Fruit fly (Drosophila melanogaster) whole organism, embryonic: Measurements from ENCODE around the gene CG4730.

Source experiments
- Ada2b ChIP-seq: fragments of 200-800 bp; sonication (Bioruptor generic); IDR thresholded peaks from 2 replicates; pipeline ENCODE4 v1.3.6; 2022; ENCODE audit warnings: missing biosample characterization, missing genetic modification characterization
- Awh ChIP-seq: fragments of 200-800 bp; sonication (Bioruptor generic); IDR thresholded peaks from 2 replicates; pipeline ENCODE4, ENCODE4 v1.3.6; 2022; ENCODE audit warnings: missing biosample characterization, missing genetic modification characterization
- B-H1 ChIP-seq: fragments of 200-800 bp; sonication (Bioruptor generic); IDR thresholded peaks from 3 replicates; pipeline ENCODE4 v1.3.6; 2022; ENCODE audit warnings: missing biosample characterization, missing genetic modification characterization
- CG10366 ChIP-seq: fragments of 200-800 bp; sonication (Bioruptor generic); IDR thresholded peaks from 2 replicates; pipeline ENCODE4 v1.3.6; 2022; ENCODE audit warnings: missing biosample characterization, missing genetic modification characterization
- CG10979 ChIP-seq: fragments of 200-800 bp; sonication (Bioruptor generic); optimal IDR thresholded peaks from 2 replicates; lab custom pipeline; 2018; ENCODE audit warnings: missing biosample characterization, mild to moderate bottlenecking, missing genetic modification characterization, moderate library complexity
- CG11085 ChIP-seq: fragments of 200-800 bp; sonication (Bioruptor generic); IDR thresholded peaks from 2 replicates; pipeline ENCODE4 v1.3.6; 2022; ENCODE audit warnings: missing biosample characterization, missing genetic modification characterization
- CG13287 ChIP-seq: fragments of 200-800 bp; sonication (Bioruptor generic); IDR thresholded peaks from 2 replicates; pipeline ENCODE4 v1.3.6; 2022; ENCODE audit warnings: missing biosample characterization, missing genetic modification characterization; ENCODE audit not compliant: partially characterized antibody
- CG13424 ChIP-seq: fragments of 200-800 bp; sonication (Bioruptor generic); optimal IDR thresholded peaks from 2 replicates; lab custom pipeline; 2019; ENCODE audit warnings: missing biosample characterization, mild to moderate bottlenecking, missing genetic modification characterization, moderate library complexity
- CG13775 ChIP-seq: fragments of 200-800 bp; sonication (Bioruptor generic); optimal IDR thresholded peaks from 3 replicates; lab custom pipeline; 2017; ENCODE audit warnings: missing biosample characterization, mild to moderate bottlenecking, missing genetic modification characterization
- CG14441 ChIP-seq: fragments of 200-800 bp; sonication (Bioruptor generic); IDR thresholded peaks from 2 replicates; pipeline ENCODE4 v1.3.6; 2022; ENCODE audit warnings: missing biosample characterization, missing genetic modification characterization
- CG15011 ChIP-seq: fragments of 200-800 bp; sonication (Bioruptor generic); optimal IDR thresholded peaks from 3 replicates; lab custom pipeline; 2018; ENCODE audit warnings: missing biosample characterization, mild to moderate bottlenecking, missing genetic modification characterization
- CG1832 ChIP-seq: fragments of 200-800 bp; sonication (Bioruptor generic); optimal IDR thresholded peaks from 2 replicates; lab custom pipeline; 2017; ENCODE audit warnings: missing biosample characterization, mild to moderate bottlenecking, missing genetic modification characterization, inconsistent platforms
- CG3838 ChIP-seq: fragments of 200-800 bp; sonication (Bioruptor generic); optimal IDR thresholded peaks from 3 replicates; lab custom pipeline; 2016; ENCODE audit warnings: missing biosample characterization, missing genetic modification characterization
- CG3995 ChIP-seq: fragments of 200-800 bp; sonication (Bioruptor generic); optimal IDR thresholded peaks from 3 replicates; lab custom pipeline; 2016; ENCODE audit warnings: missing biosample characterization, missing genetic modification characterization
- CG4282 ChIP-seq: fragments of 200-800 bp; sonication (Bioruptor generic); optimal IDR thresholded peaks from 2 replicates; lab custom pipeline; 2016; ENCODE audit warnings: missing biosample characterization, missing genetic modification characterization
- CG7357 ChIP-seq: fragments of 200-800 bp; sonication (Bioruptor generic); IDR thresholded peaks from 3 replicates; pipeline ENCODE4 v1.3.6; 2022; ENCODE audit warnings: missing biosample characterization, missing genetic modification characterization
- CG7963 ChIP-seq: fragments of 200-800 bp; sonication (Bioruptor generic); IDR thresholded peaks from 3 replicates; pipeline ENCODE4 v1.3.6; 2022; ENCODE audit warnings: missing biosample characterization, missing genetic modification characterization; ENCODE audit not compliant: partially characterized antibody
- CG7987 ChIP-seq: fragments of 200-800 bp; sonication (Bioruptor generic); optimal IDR thresholded peaks from 2 replicates; lab custom pipeline; 2018; ENCODE audit warnings: missing biosample characterization, mild to moderate bottlenecking, missing genetic modification characterization, moderate library complexity
- CG8089 ChIP-seq: fragments of 200-800 bp; sonication (Bioruptor generic); optimal IDR thresholded peaks from 3 replicates; lab custom pipeline; 2016; ENCODE audit warnings: missing biosample characterization, missing genetic modification characterization
- Fer2 ChIP-seq: fragments of 200-800 bp; sonication (Bioruptor generic); optimal IDR thresholded peaks from 2 replicates; lab custom pipeline; 2018; ENCODE audit warnings: missing biosample characterization, mild to moderate bottlenecking, missing genetic modification characterization, moderate library complexity
- HHEX ChIP-seq: fragments of 200-800 bp; sonication (Bioruptor generic); optimal IDR thresholded peaks from 3 replicates; lab custom pipeline; 2017; ENCODE audit warnings: missing biosample characterization, mild to moderate bottlenecking, missing genetic modification characterization, missing genetic modification reagents
- HLH54F ChIP-seq: fragments of 200-800 bp; sonication (Bioruptor generic); optimal IDR thresholded peaks from 3 replicates; lab custom pipeline; 2016; ENCODE audit warnings: missing biosample characterization, missing genetic modification characterization
- Hr3 ChIP-seq: fragments of 200-800 bp; sonication (Bioruptor generic); optimal IDR thresholded peaks from 3 replicates; lab custom pipeline; 2016; ENCODE audit warnings: missing biosample characterization, missing genetic modification characterization
- Hr51 ChIP-seq, 2 experiments: fragments of 200-800 bp; sonication (Bioruptor generic); optimal IDR thresholded peaks; 2 replicates in 1 of 2; 3 replicates in 1 of 2; lab custom pipeline; 2016 to 2018; ENCODE audit warnings: missing biosample characterization in 2 of 2, missing genetic modification characterization in 2 of 2, mild to moderate bottlenecking in 1 of 2, moderate library complexity in 1 of 2
- Jarid2 ChIP-seq: fragments of 200-800 bp; sonication (Bioruptor generic); optimal IDR thresholded peaks from 3 replicates; lab custom pipeline; 2017; ENCODE audit warnings: mild to moderate bottlenecking, missing biosample characterization, missing genetic modification reagents, missing genetic modification characterization
- PHDP ChIP-seq: fragments of 200-800 bp; sonication (Bioruptor generic); optimal IDR thresholded peaks from 3 replicates; lab custom pipeline; 2018; ENCODE audit warnings: missing biosample characterization, mild to moderate bottlenecking, missing genetic modification characterization, moderate library complexity
- Sox102F ChIP-seq: fragments of 200-800 bp; sonication (Bioruptor generic); optimal IDR thresholded peaks from 2 replicates; lab custom pipeline; 2018; ENCODE audit warnings: missing biosample characterization, mild to moderate bottlenecking, missing genetic modification characterization, moderate library complexity
- Spps ChIP-seq: fragments of 200-800 bp; sonication (Bioruptor generic); optimal IDR thresholded peaks from 2 replicates; lab custom pipeline; 2018; ENCODE audit warnings: missing biosample characterization, mild to moderate bottlenecking, missing genetic modification characterization
- Xbp1 ChIP-seq: fragments of 200-800 bp; sonication (Bioruptor generic); optimal IDR thresholded peaks from 3 replicates; lab custom pipeline; 2016; ENCODE audit warnings: missing biosample characterization, mild to moderate bottlenecking, missing genetic modification characterization
- YL-1 ChIP-seq: fragments of 200-800 bp; sonication (Bioruptor generic); optimal IDR thresholded peaks from 3 replicates; lab custom pipeline; 2017; ENCODE audit warnings: missing biosample characterization, mild to moderate bottlenecking, missing genetic modification characterization
- bowl ChIP-seq: fragments of 200-800 bp; sonication (Bioruptor generic); IDR thresholded peaks from 2 replicates; pipeline ENCODE4 v1.3.6; 2022; ENCODE audit warnings: missing biosample characterization, missing genetic modification characterization
- cas ChIP-seq: fragments of 200-800 bp; sonication (Bioruptor generic); IDR thresholded peaks from 2 replicates; pipeline ENCODE4 v1.3.6; 2022; ENCODE audit warnings: missing biosample characterization, missing genetic modification characterization
- chn ChIP-seq: fragments of 200-800 bp; sonication (Bioruptor generic); optimal IDR thresholded peaks from 2 replicates; lab custom pipeline; 2016; ENCODE audit warnings: missing biosample characterization, missing genetic modification characterization
- dmrt99B ChIP-seq: fragments of 200-800 bp; sonication (Bioruptor generic); optimal IDR thresholded peaks from 2 replicates; lab custom pipeline; 2018; ENCODE audit warnings: missing biosample characterization, mild to moderate bottlenecking, missing genetic modification characterization, moderate library complexity
- esg ChIP-seq: fragments of 200-800 bp; sonication (Bioruptor generic); conservative IDR thresholded peaks from 2 replicates; pipeline ENCODE4 v1.3.6; 2022; ENCODE audit warnings: missing biosample characterization, missing genetic modification characterization
- gsb ChIP-seq: fragments of 200-800 bp; sonication (Bioruptor generic); IDR thresholded peaks from 2 replicates; pipeline ENCODE4 v1.3.6; 2022; ENCODE audit warnings: missing biosample characterization, missing genetic modification characterization
- h ChIP-seq: fragments of >200 bp; optimal IDR thresholded peaks from 2 replicates; lab custom pipeline; 2017
- inv ChIP-seq: fragments of 200-800 bp; sonication (Bioruptor generic); IDR thresholded peaks from 2 replicates; pipeline ENCODE4 v1.3.6; 2022; ENCODE audit warnings: missing biosample characterization, missing genetic modification characterization; ENCODE audit not compliant: partially characterized antibody
- jigr1 ChIP-seq: fragments of 200-800 bp; sonication (Bioruptor generic); IDR thresholded peaks from 3 replicates; pipeline ENCODE4 v1.3.6; 2022; ENCODE audit warnings: missing biosample characterization, missing genetic modification characterization
- klu ChIP-seq: fragments of 200-800 bp; sonication (Bioruptor generic); IDR thresholded peaks from 2 replicates; pipeline ENCODE4 v1.3.6; 2022; ENCODE audit warnings: missing biosample characterization, missing genetic modification characterization
- mld ChIP-seq: fragments of 200-800 bp; sonication (Bioruptor generic); IDR thresholded peaks from 3 replicates; pipeline ENCODE4 v1.3.6; 2022; ENCODE audit warnings: missing biosample characterization, missing genetic modification characterization; ENCODE audit not compliant: partially characterized antibody
- odd ChIP-seq: fragments of 200-800 bp; sonication (Bioruptor generic); optimal IDR thresholded peaks from 2 replicates; lab custom pipeline; 2017; ENCODE audit warnings: missing biosample characterization, mild to moderate bottlenecking, missing genetic modification characterization
- onecut ChIP-seq: fragments of 200-800 bp; sonication (Bioruptor generic); IDR thresholded peaks from 2 replicates; pipeline ENCODE4 v1.3.6; 2022; ENCODE audit warnings: missing biosample characterization, missing genetic modification characterization
- row ChIP-seq: fragments of 200-800 bp; sonication (Bioruptor generic); IDR thresholded peaks from 3 replicates; pipeline ENCODE4 v1.3.6; 2022; ENCODE audit warnings: missing biosample characterization, missing genetic modification characterization
- run ChIP-seq: fragments of 200-800 bp; sonication (Bioruptor generic); optimal IDR thresholded peaks from 3 replicates; lab custom pipeline; 2018; ENCODE audit warnings: missing biosample characterization, mild to moderate bottlenecking, missing genetic modification characterization
- tgo ChIP-seq: fragments of 200-800 bp; sonication (Bioruptor generic); IDR thresholded peaks from 3 replicates; pipeline ENCODE4 v1.3.6; 2022; ENCODE audit warnings: missing biosample characterization, missing genetic modification characterization
- trh ChIP-seq: fragments of 200-800 bp; sonication (Bioruptor generic); optimal IDR thresholded peaks from 2 replicates; lab custom pipeline; 2016; ENCODE audit warnings: missing biosample characterization, missing genetic modification characterization

CG4730 gene

DNA sequence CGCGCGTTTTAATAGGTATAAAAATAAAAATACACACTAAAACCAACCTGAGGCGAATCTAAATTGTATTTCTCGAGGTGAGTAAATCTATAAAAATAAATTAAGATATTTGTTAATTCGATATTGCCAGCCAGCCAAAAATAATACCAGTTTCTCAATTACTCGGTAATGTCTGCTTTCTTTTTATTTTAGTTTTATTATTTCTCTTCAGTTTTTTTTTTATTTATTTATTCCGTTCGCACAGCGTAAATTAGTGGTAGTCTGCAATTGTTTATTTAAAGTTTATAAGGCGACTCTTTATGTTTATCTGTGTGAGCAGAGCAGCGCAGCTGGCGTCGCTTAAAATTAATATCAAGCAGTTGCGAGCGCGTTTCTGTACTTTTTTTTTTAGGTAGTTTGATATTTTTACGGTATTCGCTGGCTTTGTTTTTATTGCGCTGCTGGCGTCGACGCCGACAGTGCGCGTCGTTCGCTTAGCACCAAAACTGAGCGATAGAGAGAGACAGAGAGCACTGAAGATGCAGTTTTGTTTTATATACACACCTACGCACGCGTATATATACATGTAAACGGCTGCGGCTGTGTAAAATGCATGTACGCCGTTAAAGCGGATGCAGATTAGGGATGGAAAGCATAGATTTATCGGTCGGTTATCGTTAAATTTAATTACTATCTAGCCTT lies 30.8 kb downstream of the CG4730 start (continued):
- TF ChIP-seq onecut (peak; percentile 12), YL-1 (peak; percentile 42), CG7987 (peak; percentile 7), inv (GFP tag; lab: Robert Waterston, UW) (peak; percentile 38; the same call in 1 of the 2 replicates), CG3838 (no peak), CG1832 (GFP tag; lab: Kevin White, UChicago) (peak; percentile 65), Xbp1 (peak; percentile 10), Jarid2 (GFP tag; lab: Kevin White, UChicago) (no peak), row (GFP tag; lab: Robert Waterston, UW) (peak; percentile 31; the same call in 1 of the 3 replicates), CG14441 (GFP tag; lab: Robert Waterston, UW) (no peak; the same call in 1 of the 2 replicates)

- TF ChIP-seq chn (GFP tag; lab: Kevin White, UChicago), result peak; percentile 95
- peak; percentile 87 for TF ChIP-seq CG10979
- TF ChIP-seq Fer2 (tag; lab: Kevin White, UChicago), result peak; percentile 88
- TF ChIP-seq Ada2b, result peak; percentile 86
- TF ChIP-seq tgo (GFP tag; lab: Robert Waterston, UW), result peak; percentile 89
- TF ChIP-seq jigr1 (GFP tag; lab: Robert Waterston, UW), result peak; percentile 83; the same call in 2 of the 3 replicates
- TF ChIP-seq CG8089, result peak; percentile 94
- peak; percentile 62; the same call in 1 of the 2 replicates for TF ChIP-seq gsb
- TF ChIP-seq CG13775 (GFP tag; lab: Kevin White, UChicago), result peak; percentile 94
- TF ChIP-seq Spps (tag; lab: Kevin White, UChicago), result peak; percentile 65
- peak; percentile 87 to 97 for TF ChIP-seq Hr51 (GFP tag; optimal IDR thresholded peaks at IDR 0.05; lab: Kevin White, UChicago)
- peak; percentile 77 for TF ChIP-seq run (tag; lab: Kevin White, UChicago)
- TF ChIP-seq odd (GFP tag; lab: Kevin White, UChicago), result peak; percentile 80
- peak; percentile 89 for TF ChIP-seq PHDP
- TF ChIP-seq bowl, result peak; percentile 79; the same call in 1 of the 2 replicates
- TF ChIP-seq CG13424 (tag; lab: Kevin White, UChicago), result peak; percentile 94
- TF ChIP-seq dmrt99B (tag; lab: Kevin White, UChicago), result peak; percentile 85
- TF ChIP-seq CG15011, result peak; percentile 74
- TF ChIP-seq CG13287 (GFP tag; lab: Robert Waterston, UW), result peak; percentile 94
- peak; percentile 94 for TF ChIP-seq CG10366 (GFP tag; lab: Robert Waterston, UW)
- peak; percentile 72; the same call in 2 of the 3 replicates for TF ChIP-seq B-H1 (GFP tag; lab: Robert Waterston, UW)
- TF ChIP-seq trh (GFP tag; lab: Kevin White, UChicago), result peak; percentile 79
- TF ChIP-seq Sox102F (GFP tag; lab: Kevin White, UChicago), result peak; percentile 86
- TF ChIP-seq esg (GFP tag; lab: Robert Waterston, UW), result peak; percentile 93
- peak; percentile 90 for TF ChIP-seq klu (GFP tag; lab: Robert Waterston, UW)
- peak; percentile 63 for TF ChIP-seq cas
- TF ChIP-seq Hr3, result peak; percentile 94
- peak; percentile 91 for TF ChIP-seq CG11085 (GFP tag; lab: Robert Waterston, UW)
- peak; percentile 57 for TF ChIP-seq CG3995 (GFP tag; lab: Kevin White, UChicago)
- peak; percentile 94 for TF ChIP-seq CG4282 (GFP tag; lab: Kevin White, UChicago)
- TF ChIP-seq CG7357, result peak; percentile 84
- peak; percentile 63; the same call in 2 of the 3 replicates for TF ChIP-seq CG7963 (GFP tag; lab: Robert Waterston, UW)
- peak; percentile 87 for TF ChIP-seq HHEX (GFP tag; lab: Kevin White, UChicago)
- TF ChIP-seq h (lab: Kevin White, UChicago), result no peak
- peak; percentile 65; the same call in 1 of the 3 replicates for TF ChIP-seq mld (GFP tag; lab: Robert Waterston, UW)
- peak; percentile 98 for TF ChIP-seq HLH54F (GFP tag; lab: Kevin White, UChicago)
- peak; percentile 63; the same call in 1 of the 2 replicates for TF ChIP-seq Awh
Measured at dm6 chr3R:25646882-25647518, 31.5 kb downstream of the CG4730 start.
